Fruit fly (Drosophila melanogaster): ENCODE measurements around the gene spen.

Gene spen

dm6 chr2L:155215-155712 is 3.6 kb upstream of the spen start, which contains the start of gene Pus10:
Pus10 (minus strand) TSS chr2L:155305.
- no peak for TF ChIP-seq CG8478 (optimal IDR thresholded peaks at IDR 0.05)
- TF ChIP-seq CTCF (optimal IDR thresholded peaks at IDR 0.05), result no peak

dm6 chr2L:155994-156393 is 2.8 kb upstream of the spen start, which contains the start of gene CG3436:
CG3436 (plus strand) TSS chr2L:156029.
- TF ChIP-seq CTCF (optimal IDR thresholded peaks at IDR 0.05), result no peak
- TF ChIP-seq CG8478 (optimal IDR thresholded peaks at IDR 0.05), result no peak

dm6 chr2L:160581-161452 is 2.0 kb downstream of the spen start:
- TF ChIP-seq CTCF (optimal IDR thresholded peaks at IDR 0.05) (no peak), CG8478 (optimal IDR thresholded peaks at IDR 0.05) (peak; percentile 29)

- no peak for TF ChIP-seq CTCF (optimal IDR thresholded peaks at IDR 0.05)
- TF ChIP-seq CG8478 (optimal IDR thresholded peaks at IDR 0.05), result no peak
Observed at dm6 chr2L:161453-162175, 2.8 kb downstream of the spen start.

- TF ChIP-seq CG8478 (optimal IDR thresholded peaks at IDR 0.05), result no peak
- no peak for TF ChIP-seq CTCF (optimal IDR thresholded peaks at IDR 0.05)
Observed at dm6 chr2L:162208-162607, 3.4 kb downstream of the spen start.

dm6 chr2L:163229-163628 is 4.4 kb downstream of the spen start:
- no peak for TF ChIP-seq CTCF (optimal IDR thresholded peaks at IDR 0.05)
- no peak for TF ChIP-seq CG8478 (optimal IDR thresholded peaks at IDR 0.05)

- TF ChIP-seq CG8478 (optimal IDR thresholded peaks at IDR 0.05), result no peak
- TF ChIP-seq CTCF (optimal IDR thresholded peaks at IDR 0.05), result no peak
Observed at dm6 chr2L:165253-165890, 6.5 kb downstream of the spen start.

dm6 chr2L:166115-167069 is 7.6 kb downstream of the spen start:
- no peak for TF ChIP-seq CG8478 (optimal IDR thresholded peaks at IDR 0.05)
- TF ChIP-seq CTCF (optimal IDR thresholded peaks at IDR 0.05), result no peak

dm6 chr2L:168270-168901 is 9.6 kb downstream of the spen start:
- TF ChIP-seq CTCF (optimal IDR thresholded peaks at IDR 0.05) (no peak), CG8478 (optimal IDR thresholded peaks at IDR 0.05) (no peak)

dm6 chr2L:170383-170782 is 11.6 kb downstream of the spen start:
- no peak for TF ChIP-seq CG8478 (optimal IDR thresholded peaks at IDR 0.05)
- TF ChIP-seq CTCF (optimal IDR thresholded peaks at IDR 0.05), result no peak

dm6 chr2L:171499-172250 is 12.8 kb downstream of the spen start:
- no peak for TF ChIP-seq CTCF (optimal IDR thresholded peaks at IDR 0.05)
- no peak for TF ChIP-seq CG8478 (optimal IDR thresholded peaks at IDR 0.05)

- no peak for TF ChIP-seq CG8478 (optimal IDR thresholded peaks at IDR 0.05)
- no peak for TF ChIP-seq CTCF (optimal IDR thresholded peaks at IDR 0.05)
Observed at dm6 chr2L:175727-176126, 16.9 kb downstream of the spen start.

- TF ChIP-seq CG8478 (optimal IDR thresholded peaks at IDR 0.05) (no peak), CTCF (optimal IDR thresholded peaks at IDR 0.05) (no peak)
Observed at dm6 chr2L:179119-179518, 20.3 kb downstream of the spen start.
